Fruit fly (Drosophila melanogaster): ENCODE measurements around the gene Kebab.

Gene Kebab

DNA sequence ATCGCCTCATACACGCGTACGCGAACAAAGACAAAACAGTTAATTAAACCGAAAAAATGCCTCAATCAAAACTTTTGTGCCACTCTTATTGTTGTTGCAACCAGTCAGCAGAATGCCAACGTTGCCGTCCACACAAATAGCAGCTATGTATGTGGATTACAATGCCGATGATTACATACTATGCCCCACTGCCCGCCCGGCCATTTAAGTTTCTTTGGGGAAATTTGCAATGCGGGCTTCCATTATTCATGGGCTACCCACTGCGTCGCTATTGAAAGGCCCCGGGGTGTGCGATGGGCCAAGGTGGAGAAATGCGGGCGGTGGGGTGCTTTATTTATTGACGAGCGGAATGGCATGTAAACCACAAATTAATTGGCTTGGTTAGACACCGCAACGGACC is 39.1 kb downstream of the Kebab start:
- TF ChIP-seq stc (GFP tag; IDR thresholded peaks at IDR 0.05) (0 out of 2 replicates have a peak, but pooled peaks have one; percentile 22), gfzf (GFP tag; optimal IDR thresholded peaks at IDR 0.05) (no peak), CG2202 (tag; optimal IDR thresholded peaks at IDR 0.05) (no peak), ERR (GFP tag; optimal IDR thresholded peaks at IDR 0.05) (no peak), CG18476 (GFP tag; optimal IDR thresholded peaks at IDR 0.05) (no peak), Max (GFP tag; optimal IDR thresholded peaks at IDR 0.05) (no peak), CG4820 (GFP tag; optimal IDR thresholded peaks at IDR 0.05) (no peak), CG13123 (GFP tag; optimal IDR thresholded peaks at IDR 0.05) (no peak), Optix (GFP tag; IDR thresholded peaks at IDR 0.05) (0 out of 3 replicates have a peak, but pooled peaks have one; percentile 44), maf-S (GFP tag; optimal IDR thresholded peaks at IDR 0.05) (no peak), CG2712 (tag; optimal IDR thresholded peaks at IDR 0.05) (no peak), CG10959 (GFP tag; IDR thresholded peaks at IDR 0.05) (no peak), lmd (GFP tag; IDR thresholded peaks at IDR 0.05) (0 out of 2 replicates have a peak, but pooled peaks have one; percentile 22), CG32772 (GFP tag; IDR thresholded peaks at IDR 0.05) (peak; percentile 45; the same call in 1 of the 2 replicates), CG9215 (GFP tag; IDR thresholded peaks at IDR 0.05) (0 out of 2 replicates have a peak, but pooled peaks have one; percentile 10), dati (GFP tag; IDR thresholded peaks at IDR 0.05) (no peak), aop (GFP tag; IDR thresholded peaks at IDR 0.05) (no peak), CG10147 (GFP tag; optimal IDR thresholded peaks at IDR 0.05) (no peak), lola (GFP tag; optimal IDR thresholded peaks at IDR 0.05) (no peak), CG4707 (GFP tag; optimal IDR thresholded peaks at IDR 0.05) (no peak), cato (GFP tag; optimal IDR thresholded peaks at IDR 0.05; ENCODE audit: borderline replicate concordance) (no peak), ssp (GFP tag; IDR thresholded peaks at IDR 0.05) (no peak), inv (GFP tag; IDR thresholded peaks at IDR 0.05; ENCODE audit: partially characterized antibody) (no peak), Mrtf (GFP tag; IDR thresholded peaks at IDR 0.05) (no peak), CG1602 (GFP tag; optimal IDR thresholded peaks at IDR 0.05) (no peak), br (optimal IDR thresholded peaks at IDR 0.05) (no peak), slbo (GFP tag; IDR thresholded peaks at IDR 0.05) (peak; percentile 44; the same call in 1 of the 2 replicates), tin (GFP tag; optimal IDR thresholded peaks at IDR 0.05) (no peak), B-H1 (GFP tag; IDR thresholded peaks at IDR 0.05) (no peak), fd96Cb (tag; optimal IDR thresholded peaks at IDR 0.05) (peak; percentile 5), sr (GFP tag; IDR thresholded peaks at IDR 0.05) (no peak), CG6654 (GFP tag; optimal IDR thresholded peaks at IDR 0.05) (no peak), Lim3 (GFP tag; IDR thresholded peaks at IDR 0.05) (no peak), kay (GFP tag; optimal IDR thresholded peaks at IDR 0.05) (no peak), sug (tag; optimal IDR thresholded peaks at IDR 0.05) (no peak), mam (GFP tag; optimal IDR thresholded peaks at IDR 0.05) (no peak), unc-4 (GFP tag; IDR thresholded peaks at IDR 0.05; ENCODE audit: partially characterized antibody) (no peak), Dll (GFP tag; IDR thresholded peaks at IDR 0.05; ENCODE audit: partially characterized antibody) (no peak), schlank (tag; optimal IDR thresholded peaks at IDR 0.05) (no peak), dmrt11E (tag; optimal IDR thresholded peaks at IDR 0.05) (no peak), fu2 (GFP tag; optimal IDR thresholded peaks at IDR 0.05) (no peak), CG31365 (tag; optimal IDR thresholded peaks at IDR 0.05) (no peak), trem (tag; optimal IDR thresholded peaks at IDR 0.05) (no peak), CG6689 (GFP tag; IDR thresholded peaks at IDR 0.05) (peak; percentile 32; the same call in 1 of the 2 replicates), Oaz (GFP tag; IDR thresholded peaks at IDR 0.05) (no peak), CG16779 (GFP tag; IDR thresholded peaks at IDR 0.05) (no peak), usp (GFP tag; optimal IDR thresholded peaks at IDR 0.05) (no peak), disco-r (GFP tag; optimal IDR thresholded peaks at IDR 0.05) (no peak), fd64A (GFP tag; optimal IDR thresholded peaks at IDR 0.05) (no peak), BEAF-32 (GFP tag; optimal IDR thresholded peaks at IDR 0.05) (no peak), CG4282 (GFP tag; optimal IDR thresholded peaks at IDR 0.05) (no peak), CG17186 (GFP tag; optimal IDR thresholded peaks at IDR 0.05) (no peak), sens (GFP tag) (no peak)

Data from whole organism, embryonic.